Fruit fly (Drosophila melanogaster): Measurements from ENCODE around the gene eEF1alpha2.

DNA sequence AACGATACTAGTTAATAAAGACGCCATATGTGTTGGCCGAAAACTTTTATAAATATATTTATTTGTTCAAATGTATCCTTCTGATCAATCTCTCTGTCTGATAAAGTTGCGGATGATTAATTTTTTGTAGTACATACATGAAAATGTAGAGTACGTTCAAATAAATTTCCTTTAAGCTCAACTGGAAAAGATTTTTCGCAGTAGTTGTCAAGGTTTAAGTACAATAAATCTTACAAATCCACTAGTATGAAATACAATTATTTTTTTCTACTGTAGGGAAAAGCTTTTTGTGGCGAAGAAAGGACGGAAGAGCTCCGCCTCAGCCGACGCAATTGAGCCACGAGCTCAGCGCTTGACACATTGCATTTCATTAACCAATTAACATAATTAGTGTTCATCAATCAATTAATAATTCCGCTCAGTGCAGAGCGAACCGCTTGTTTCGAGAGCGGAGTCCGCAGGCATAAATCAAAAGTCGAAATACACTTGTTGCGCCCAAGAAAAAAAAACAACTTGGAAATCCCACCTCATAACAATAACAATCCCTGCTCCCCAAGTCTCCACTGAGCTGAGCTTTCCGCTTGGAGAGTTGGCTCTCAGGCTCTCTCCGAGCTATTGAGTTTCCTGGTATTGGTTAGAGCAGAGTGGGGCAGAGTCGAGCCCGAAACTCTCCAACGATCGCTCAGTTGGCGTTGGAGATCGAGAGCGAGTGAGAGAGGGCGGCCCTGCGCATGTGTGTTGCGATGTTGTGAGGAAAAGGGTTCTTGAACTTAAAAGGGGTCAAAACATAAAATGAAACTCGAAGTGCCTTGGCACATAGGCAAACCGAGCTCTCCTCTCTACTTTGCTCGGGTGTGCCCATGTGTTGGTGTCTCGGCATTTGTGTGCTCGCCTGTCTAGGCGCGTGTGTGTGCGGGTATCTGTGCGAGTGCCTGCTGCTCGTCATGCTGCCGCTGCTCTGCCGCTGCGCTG, 49.3 kb upstream of the eEF1alpha2 start:
- TF ChIP-seq psq (optimal IDR thresholded peaks at IDR 0.05): no peak
- no peak for TF ChIP-seq pan (optimal IDR thresholded peaks at IDR 0.05)
